Worm (Caenorhabditis elegans) whole organism, early embryonic: ENCODE measurements around the gene ZC168.2.

ENCODE experiments used
- B0310.2 ChIP-seq: sonication (generic microtip); optimal IDR thresholded peaks from 2 replicates; lab custom pipeline; 2016; ENCODE audit warnings: mild to moderate bottlenecking, missing genetic modification characterization, missing compliant biosample characterization
- F13C5.2 ChIP-seq: sonication (generic microtip); optimal IDR thresholded peaks from 2 replicates; lab custom pipeline; 2017; ENCODE audit warnings: mild to moderate bottlenecking, missing genetic modification characterization, inconsistent platforms, missing compliant biosample characterization
- aly-1 ChIP-seq: sonication (generic microtip); optimal IDR thresholded peaks from 2 replicates; lab custom pipeline; 2016; ENCODE audit warnings: missing genetic modification characterization, missing compliant biosample characterization
- ama-1 ChIP-seq: fragments of 150-350 bp; optimal IDR thresholded peaks from 2 replicates; lab custom pipeline; 2014
- ceh-13 ChIP-seq: fragments of 200-800 bp; sonication (Bioruptor generic); optimal IDR thresholded peaks from 2 replicates; lab custom pipeline; 2018; ENCODE audit warnings: mild to moderate bottlenecking, missing genetic modification characterization, missing compliant biosample characterization
- ceh-36 ChIP-seq: sonication (generic microtip); optimal IDR thresholded peaks from 2 replicates; lab custom pipeline; 2016; ENCODE audit warnings: missing genetic modification characterization, inconsistent platforms, missing compliant biosample characterization
- ets-7 ChIP-seq: sonication (generic microtip); optimal IDR thresholded peaks from 2 replicates; lab custom pipeline; 2016; ENCODE audit warnings: missing genotype, missing genetic modification characterization, missing compliant biosample characterization
- flt-1 ChIP-seq: fragments of 200-800 bp; sonication (Bioruptor generic); IDR thresholded peaks from 2 replicates; pipeline ENCODE4 v1.3.6; 2022; ENCODE audit warnings: missing genetic modification characterization, missing compliant biosample characterization
- hmbx-1 ChIP-seq: sonication (generic microtip); optimal IDR thresholded peaks from 2 replicates; lab custom pipeline; 2016; ENCODE audit warnings: mild to moderate bottlenecking, missing genetic modification characterization, missing compliant biosample characterization
- hmg-4 ChIP-seq: fragments of 200-800 bp; sonication (Bioruptor generic); optimal IDR thresholded peaks from 2 replicates; lab custom pipeline; 2018; ENCODE audit warnings: mild to moderate bottlenecking, missing genetic modification characterization, missing compliant biosample characterization
- hnd-1 ChIP-seq: sonication (generic microtip); optimal IDR thresholded peaks from 2 replicates; lab custom pipeline; 2016; ENCODE audit warnings: missing genetic modification characterization, missing compliant biosample characterization
- pes-1 ChIP-seq: fragments of 200-800 bp; sonication (Bioruptor generic); IDR thresholded peaks from 2 replicates; pipeline ENCODE4 v1.3.6; 2022; ENCODE audit warnings: missing genetic modification reagents, missing genetic modification characterization, missing compliant biosample characterization
- scrt-1 ChIP-seq: fragments of 200-800 bp; sonication (Bioruptor generic); IDR thresholded peaks from 2 replicates; pipeline ENCODE4 v1.3.6; 2022; ENCODE audit warnings: missing genetic modification characterization, missing compliant biosample characterization
- sea-1 ChIP-seq: fragments of 200-800 bp; sonication (Bioruptor generic); conservative IDR thresholded peaks from 2 replicates; pipeline ENCODE4 v1.3.6; 2022; ENCODE audit warnings: missing genetic modification characterization, missing compliant biosample characterization
- tbx-11 ChIP-seq: fragments of 200-800 bp; sonication (Bioruptor generic); IDR thresholded peaks from 2 replicates; pipeline ENCODE4 v1.3.6; 2022; ENCODE audit warnings: missing genetic modification characterization, missing compliant biosample characterization
- tbx-37 ChIP-seq: fragments of 200-800 bp; sonication (Bioruptor generic); conservative IDR thresholded peaks from 2 replicates; pipeline ENCODE4 v1.3.6; 2022; ENCODE audit warnings: missing genetic modification reagents, missing genetic modification characterization, missing compliant biosample characterization
- tra-4 ChIP-seq: sonication (generic microtip); optimal IDR thresholded peaks from 2 replicates; lab custom pipeline; 2017; ENCODE audit warnings: missing genetic modification characterization, missing compliant biosample characterization

ZC168.2 gene

ce11 chrIV:10695203-10695602 lies 32.6 kb upstream of the ZC168.2 start, which contains the start of gene R102.4:
R102.4 (minus strand) TSS chrIV:10695303.
- TF ChIP-seq flt-1 (GFP tag; lab: Robert Waterston, UW): no peak
- no peak for TF ChIP-seq tbx-11
- no peak for TF ChIP-seq aly-1 (tag; lab: Kevin White, UChicago)
- no peak for TF ChIP-seq tbx-37 (GFP tag; lab: Robert Waterston, UW)
- no peak for TF ChIP-seq ets-7 (tag; lab: Kevin White, UChicago)
- TF ChIP-seq tra-4: no peak
- no peak for TF ChIP-seq B0310.2
- TF ChIP-seq hnd-1: no peak
- TF ChIP-seq ceh-36 (tag; lab: Kevin White, UChicago): no peak
- no peak for TF ChIP-seq pes-1 (GFP tag; lab: Robert Waterston, UW)
- no peak for TF ChIP-seq scrt-1 (GFP tag; lab: Robert Waterston, UW)
- no peak for TF ChIP-seq hmbx-1
- no peak for TF ChIP-seq ceh-13 (GFP tag; lab: Kevin White, UChicago)
- TF ChIP-seq ama-1: no peak

DNA sequence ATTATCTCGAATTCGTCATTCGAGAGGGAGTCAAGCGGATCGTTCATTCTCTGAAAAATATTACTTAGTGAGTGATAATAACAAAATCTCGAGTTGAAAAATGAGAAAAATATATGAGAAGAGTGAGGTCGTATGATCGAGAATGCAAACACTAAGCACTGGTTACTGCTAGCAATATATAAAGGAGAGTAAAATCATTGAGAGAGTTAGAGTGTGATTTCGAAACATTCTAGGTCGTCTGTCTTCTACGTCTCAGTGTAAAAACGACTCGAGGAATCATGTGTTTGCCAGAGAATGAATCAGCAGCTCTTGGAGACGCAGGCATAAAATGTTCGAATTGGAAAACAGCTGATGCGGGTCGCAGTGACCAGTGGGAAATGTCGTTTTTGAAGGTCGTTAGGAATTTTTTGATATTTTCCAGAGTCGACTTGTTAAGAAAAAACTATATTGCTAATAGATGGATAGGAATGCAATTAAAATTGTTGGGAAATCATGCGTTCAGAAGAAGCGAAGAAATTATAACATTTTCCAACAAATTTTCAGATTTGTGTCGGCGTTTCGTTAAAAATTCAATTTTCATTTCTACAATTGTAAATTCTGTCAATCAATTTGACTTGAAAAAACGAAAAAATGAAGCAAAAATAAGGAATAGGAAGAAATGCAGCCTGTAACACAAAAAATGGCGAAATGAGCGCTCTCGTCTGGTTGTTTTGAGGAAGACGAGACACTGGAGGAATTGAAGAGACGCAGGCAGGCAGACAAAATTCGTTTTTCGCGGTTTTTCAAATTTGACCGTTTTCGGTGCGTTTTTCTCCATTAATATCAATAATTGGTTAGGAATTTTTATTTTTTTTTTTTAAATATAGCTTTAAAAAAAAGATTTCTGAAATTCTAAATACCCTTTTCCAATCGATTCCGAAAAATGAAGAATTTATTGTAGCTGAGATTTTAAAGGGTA lies 30.5 kb upstream of the ZC168.2 start, which contains the start of gene allo-1:
Gene allo-1 (minus strand): TSS at position 51 of the 958 bp plus-strand sequence.
- TF ChIP-seq ama-1 (no peak), sea-1 (GFP tag; lab: Robert Waterston, UW) (no peak), ceh-13 (GFP tag; lab: Kevin White, UChicago) (no peak), hnd-1 (no peak), hmg-4 (GFP tag; lab: Kevin White, UChicago) (no peak), flt-1 (GFP tag; lab: Robert Waterston, UW) (no peak), ets-7 (tag; lab: Kevin White, UChicago) (no peak), hmbx-1 (no peak), tra-4 (no peak), tbx-37 (GFP tag; lab: Robert Waterston, UW) (no peak), ceh-36 (tag; lab: Kevin White, UChicago) (no peak)

- TF ChIP-seq tra-4: no peak
- no peak for TF ChIP-seq hmbx-1
- no peak for TF ChIP-seq hmg-4 (GFP tag; lab: Kevin White, UChicago)
- no peak for TF ChIP-seq tbx-37 (GFP tag; lab: Robert Waterston, UW)
- TF ChIP-seq flt-1 (GFP tag; lab: Robert Waterston, UW): no peak
- TF ChIP-seq scrt-1 (GFP tag; lab: Robert Waterston, UW): no peak
- TF ChIP-seq B0310.2: no peak
- TF ChIP-seq pes-1 (GFP tag; lab: Robert Waterston, UW): no peak
- no peak for TF ChIP-seq sea-1 (GFP tag; lab: Robert Waterston, UW)
- TF ChIP-seq aly-1 (tag; lab: Kevin White, UChicago): no peak
- TF ChIP-seq ama-1: no peak
- TF ChIP-seq F13C5.2 (tag; lab: Kevin White, UChicago): no peak
- no peak for TF ChIP-seq ceh-13 (GFP tag; lab: Kevin White, UChicago)
- no peak for TF ChIP-seq ets-7 (tag; lab: Kevin White, UChicago)
These were observed 29.3 kb upstream of the ZC168.2 start for ce11 chrIV:10698486-10698885.

ce11 chrIV:10699000-10699399 lies 28.8 kb upstream of the ZC168.2 start:
- TF ChIP-seq tra-4 (no peak), hmbx-1 (no peak), F13C5.2 (tag; lab: Kevin White, UChicago) (no peak), ceh-13 (GFP tag; lab: Kevin White, UChicago) (no peak), pes-1 (GFP tag; lab: Robert Waterston, UW) (no peak), hmg-4 (GFP tag; lab: Kevin White, UChicago) (no peak), flt-1 (GFP tag; lab: Robert Waterston, UW) (no peak), scrt-1 (GFP tag; lab: Robert Waterston, UW) (no peak), B0310.2 (no peak), tbx-37 (GFP tag; lab: Robert Waterston, UW) (no peak), hnd-1 (no peak), sea-1 (GFP tag; lab: Robert Waterston, UW) (no peak), ceh-36 (tag; lab: Kevin White, UChicago) (no peak), aly-1 (tag; lab: Kevin White, UChicago) (no peak), tbx-11 (no peak), ama-1 (no peak), ets-7 (tag; lab: Kevin White, UChicago) (no peak)

ce11 chrIV:10699660-10700059 lies 28.2 kb upstream of the ZC168.2 start, which contains the start of gene R102.11:
R102.11 (minus strand) TSS chrIV:10699760.
- no peak for TF ChIP-seq flt-1 (GFP tag; lab: Robert Waterston, UW)
- no peak for TF ChIP-seq sea-1 (GFP tag; lab: Robert Waterston, UW)
- no peak for TF ChIP-seq B0310.2
- no peak for TF ChIP-seq aly-1 (tag; lab: Kevin White, UChicago)
- no peak for TF ChIP-seq hnd-1
- no peak for TF ChIP-seq pes-1 (GFP tag; lab: Robert Waterston, UW)
- TF ChIP-seq tra-4: no peak
- no peak for TF ChIP-seq hmbx-1
- no peak for TF ChIP-seq hmg-4 (GFP tag; lab: Kevin White, UChicago)
- no peak for TF ChIP-seq scrt-1 (GFP tag; lab: Robert Waterston, UW)
- TF ChIP-seq ceh-36 (tag; lab: Kevin White, UChicago): no peak
- TF ChIP-seq ets-7 (tag; lab: Kevin White, UChicago): no peak
- no peak for TF ChIP-seq tbx-37 (GFP tag; lab: Robert Waterston, UW)
- TF ChIP-seq F13C5.2 (tag; lab: Kevin White, UChicago): no peak
- TF ChIP-seq tbx-11: no peak
- no peak for TF ChIP-seq ama-1
- no peak for TF ChIP-seq ceh-13 (GFP tag; lab: Kevin White, UChicago)

- no peak for TF ChIP-seq hnd-1
- no peak for TF ChIP-seq ceh-13 (GFP tag; lab: Kevin White, UChicago)
- no peak for TF ChIP-seq flt-1 (GFP tag; lab: Robert Waterston, UW)
- TF ChIP-seq tbx-37 (GFP tag; lab: Robert Waterston, UW): no peak
- no peak for TF ChIP-seq scrt-1 (GFP tag; lab: Robert Waterston, UW)
- no peak for TF ChIP-seq hmbx-1
- TF ChIP-seq ama-1: no peak
- TF ChIP-seq tbx-11: no peak
- no peak for TF ChIP-seq ets-7 (tag; lab: Kevin White, UChicago)
- no peak for TF ChIP-seq tra-4
- TF ChIP-seq sea-1 (GFP tag; lab: Robert Waterston, UW): no peak
These were observed 25.9 kb upstream of the ZC168.2 start for ce11 chrIV:10701866-10702458.
